Fruit fly (Drosophila melanogaster): Measurements from ENCODE around the gene Top3alpha.

dm6 chr2L:19506323-19506722, 8.4 kb downstream of the Top3alpha start:
- no peak for TF ChIP-seq usp (GFP tag; optimal IDR thresholded peaks at IDR 0.05)
- TF ChIP-seq pan (optimal IDR thresholded peaks at IDR 0.05), result no peak
